Worm (Caenorhabditis elegans) whole organism, L4/young adult: ENCODE measurements around the gene col-73.
"Not testable (repeated sequence)": the region's sequence is repeated elsewhere in the genome, so short reads cannot be mapped to it uniquely, and the experiment has no call there.

ENCODE experiments used
- W03F9.2 ChIP-seq: fragments of 150-350 bp; optimal IDR thresholded peaks from 2 replicates; lab custom pipeline; 2014; ENCODE audit warnings: missing biosample characterization, missing genetic modification characterization
- dao-5 ChIP-seq: sonication (generic microtip); optimal IDR thresholded peaks from 2 replicates; lab custom pipeline; 2016; ENCODE audit warnings: missing genotype, missing genetic modification characterization, moderate library complexity, missing compliant biosample characterization
- him-1 ChIP-seq: sonication (generic microtip); optimal IDR thresholded peaks from 2 replicates; lab custom pipeline; 2016; ENCODE audit warnings: missing genotype, missing genetic modification reagents, missing genetic modification characterization, missing compliant biosample characterization

col-73 gene

ce11 chrII:4873029-4873428 is at the start of gene col-73:
Gene col-73, minus strand, starts transcription at chrII:4873129.
- TF ChIP-seq W03F9.2 (tag; lab: Kevin White, UChicago) (no peak), him-1 (no peak), dao-5 (tag; lab: Kevin White, UChicago) (no peak)

ce11 chrII:4920608-4921007 is 47.7 kb upstream of the col-73 start:
- TF ChIP-seq him-1 (no peak), dao-5 (tag; lab: Kevin White, UChicago) (no peak), W03F9.2 (tag; lab: Kevin White, UChicago) (no peak)

ce11 chrII:4918501-4919021 is 45.6 kb upstream of the col-73 start:
- TF ChIP-seq W03F9.2 (tag; lab: Kevin White, UChicago) (no peak), dao-5 (tag; lab: Kevin White, UChicago) (no peak), him-1 (no peak)

ce11 chrII:4916462-4916861 is 43.5 kb upstream of the col-73 start, which contains the start of gene msp-31:
Gene msp-31, minus strand, starts transcription at chrII:4916562.
- TF ChIP-seq dao-5 (tag; lab: Kevin White, UChicago); W03F9.2 (tag; lab: Kevin White, UChicago); him-1: not testable (repeated sequence)

- no peak for TF ChIP-seq dao-5 (tag; lab: Kevin White, UChicago)
- TF ChIP-seq W03F9.2 (tag; lab: Kevin White, UChicago), result no peak
- TF ChIP-seq him-1, result no peak
Observed at ce11 chrII:4915572-4915971, 42.6 kb upstream of the col-73 start.

- no peak for TF ChIP-seq him-1
Observed at ce11 chrII:4914214-4914613, 41.3 kb upstream of the col-73 start, which contains the start of gene R05F9.11. Gene R05F9.11, minus strand, starts transcription at chrII:4914218.

ce11 chrII:4908160-4908559 is 35.2 kb upstream of the col-73 start:
- TF ChIP-seq him-1, result no peak
- no peak for TF ChIP-seq dao-5 (tag; lab: Kevin White, UChicago)
- no peak for TF ChIP-seq W03F9.2 (tag; lab: Kevin White, UChicago)

ce11 chrII:4905883-4906282 is 33.0 kb upstream of the col-73 start:
- TF ChIP-seq W03F9.2 (tag; lab: Kevin White, UChicago), result no peak
- TF ChIP-seq dao-5 (tag; lab: Kevin White, UChicago), result no peak
- no peak for TF ChIP-seq him-1

- TF ChIP-seq dao-5 (tag; lab: Kevin White, UChicago) (no peak), him-1 (no peak), W03F9.2 (tag; lab: Kevin White, UChicago) (no peak)
Observed at ce11 chrII:4905331-4905730, 32.4 kb upstream of the col-73 start.

- no peak for TF ChIP-seq W03F9.2 (tag; lab: Kevin White, UChicago)
- no peak for TF ChIP-seq dao-5 (tag; lab: Kevin White, UChicago)
- no peak for TF ChIP-seq him-1
Observed at ce11 chrII:4904778-4905177, 31.8 kb upstream of the col-73 start, which contains the start of gene btbd-10. Gene btbd-10, plus strand, starts transcription at chrII:4905008.

ce11 chrII:4904277-4904676 is 31.3 kb upstream of the col-73 start:
- TF ChIP-seq him-1 (no peak), W03F9.2 (tag; lab: Kevin White, UChicago) (peak; percentile 88), dao-5 (tag; lab: Kevin White, UChicago) (no peak)

ce11 chrII:4903696-4904095 is 30.8 kb upstream of the col-73 start, which contains the start of gene sgt-1:
Gene sgt-1, minus strand, starts transcription at chrII:4903796.
- TF ChIP-seq him-1; W03F9.2 (tag; lab: Kevin White, UChicago); dao-5 (tag; lab: Kevin White, UChicago): not testable (repeated sequence)

ce11 chrII:4902035-4902434 is 29.1 kb upstream of the col-73 start, which contains the start of gene R05F9.9:
Gene R05F9.9, minus strand, starts transcription at chrII:4902100.
- no peak for TF ChIP-seq him-1
- no peak for TF ChIP-seq dao-5 (tag; lab: Kevin White, UChicago)
- no peak for TF ChIP-seq W03F9.2 (tag; lab: Kevin White, UChicago)

ce11 chrII:4898529-4898928 is 25.6 kb upstream of the col-73 start, which contains the start of gene msp-32:
Gene msp-32, plus strand, starts transcription at chrII:4898829.
- not testable (repeated sequence) for TF ChIP-seq dao-5 (tag; lab: Kevin White, UChicago); him-1; W03F9.2 (tag; lab: Kevin White, UChicago)

- TF ChIP-seq dao-5 (tag; lab: Kevin White, UChicago), result no peak
- no peak for TF ChIP-seq W03F9.2 (tag; lab: Kevin White, UChicago)
Observed at ce11 chrII:4892594-4892993, 19.7 kb upstream of the col-73 start, which contains the start of gene msp-33. Gene msp-33, minus strand, starts transcription at chrII:4892694.
